Worm (Caenorhabditis elegans) whole organism, early embryonic: ENCODE results near the gene daf-36.

Experiments used
- B0310.2 ChIP-seq: sonication (generic microtip); optimal IDR thresholded peaks from 2 replicates; lab custom pipeline; 2016; ENCODE audit warnings: mild to moderate bottlenecking, missing genetic modification characterization, missing compliant biosample characterization
- ama-1 ChIP-seq: fragments of 150-350 bp; optimal IDR thresholded peaks from 2 replicates; lab custom pipeline; 2014
- ceh-13 ChIP-seq: fragments of 200-800 bp; sonication (Bioruptor generic); optimal IDR thresholded peaks from 2 replicates; lab custom pipeline; 2018; ENCODE audit warnings: mild to moderate bottlenecking, missing genetic modification characterization, missing compliant biosample characterization
- hmbx-1 ChIP-seq: sonication (generic microtip); optimal IDR thresholded peaks from 2 replicates; lab custom pipeline; 2016; ENCODE audit warnings: mild to moderate bottlenecking, missing genetic modification characterization, missing compliant biosample characterization
- hnd-1 ChIP-seq: sonication (generic microtip); optimal IDR thresholded peaks from 2 replicates; lab custom pipeline; 2016; ENCODE audit warnings: missing genetic modification characterization, missing compliant biosample characterization
- pes-1 ChIP-seq: fragments of 200-800 bp; sonication (Bioruptor generic); IDR thresholded peaks from 2 replicates; pipeline ENCODE4 v1.3.6; 2022; ENCODE audit warnings: missing genetic modification reagents, missing genetic modification characterization, missing compliant biosample characterization
- scrt-1 ChIP-seq: fragments of 200-800 bp; sonication (Bioruptor generic); IDR thresholded peaks from 2 replicates; pipeline ENCODE4 v1.3.6; 2022; ENCODE audit warnings: missing genetic modification characterization, missing compliant biosample characterization
- sea-1 ChIP-seq: fragments of 200-800 bp; sonication (Bioruptor generic); conservative IDR thresholded peaks from 2 replicates; pipeline ENCODE4 v1.3.6; 2022; ENCODE audit warnings: missing genetic modification characterization, missing compliant biosample characterization
- tra-4 ChIP-seq: sonication (generic microtip); optimal IDR thresholded peaks from 2 replicates; lab custom pipeline; 2017; ENCODE audit warnings: missing genetic modification characterization, missing compliant biosample characterization

ce11 chrV:10237171-10237570, 11.7 kb upstream of the daf-36 start:
- TF ChIP-seq ama-1 (lab: Kevin White, UChicago) (no peak), tra-4 (tag; lab: Kevin White, UChicago) (no peak), hnd-1 (tag; lab: Kevin White, UChicago) (no peak), sea-1 (GFP tag; lab: Robert Waterston, UW) (no peak), hmbx-1 (no peak), B0310.2 (no peak), ceh-13 (GFP tag; lab: Kevin White, UChicago) (no peak), scrt-1 (GFP tag; lab: Robert Waterston, UW) (no peak), pes-1 (GFP tag; lab: Robert Waterston, UW) (no peak)
